Fruit fly (Drosophila melanogaster) whole organism, embryonic: ENCODE results near the gene Eig71Ec.

Experiments used
- Adf1 ChIP-seq: fragments of 200-800 bp; sonication (Bioruptor generic); IDR thresholded peaks from 2 replicates; pipeline ENCODE4 v1.3.6; 2022; ENCODE audit warnings: missing biosample characterization, missing genetic modification characterization
- Asciz ChIP-seq: fragments of 200-800 bp; sonication (Bioruptor generic); optimal IDR thresholded peaks from 2 replicates; lab custom pipeline; 2017; ENCODE audit warnings: missing biosample characterization, mild to moderate bottlenecking, missing genetic modification characterization, missing genetic modification reagents
- Atf-2 ChIP-seq: fragments of 200-800 bp; sonication (Bioruptor generic); optimal IDR thresholded peaks from 2 replicates; lab custom pipeline; 2016; ENCODE audit warnings: missing biosample characterization, missing genetic modification characterization
- Bgb ChIP-seq: fragments of 200-800 bp; sonication (Bioruptor generic); IDR thresholded peaks from 2 replicates; pipeline ENCODE4 v1.3.6; 2022; ENCODE audit warnings: missing biosample characterization, missing genetic modification characterization; ENCODE audit not compliant: partially characterized antibody
- CG10267 ChIP-seq: fragments of 200-800 bp; sonication (Bioruptor generic); optimal IDR thresholded peaks from 2 replicates; lab custom pipeline; 2018; ENCODE audit warnings: missing biosample characterization, mild to moderate bottlenecking, missing genetic modification characterization, moderate library complexity
- CG10462 ChIP-seq: fragments of 200-800 bp; sonication (Bioruptor generic); optimal IDR thresholded peaks from 2 replicates; lab custom pipeline; 2016; ENCODE audit warnings: missing biosample characterization, missing genetic modification characterization
- CG11093 ChIP-seq: fragments of 200-800 bp; sonication (Bioruptor generic); IDR thresholded peaks from 3 replicates; pipeline ENCODE4 v1.3.6; 2022; ENCODE audit warnings: missing biosample characterization, missing genetic modification characterization
- CG12219 ChIP-seq: fragments of 200-800 bp; sonication (Bioruptor generic); optimal IDR thresholded peaks from 3 replicates; lab custom pipeline; 2018; ENCODE audit warnings: missing biosample characterization, mild to moderate bottlenecking, missing genetic modification characterization
- CG13775 ChIP-seq: fragments of 200-800 bp; sonication (Bioruptor generic); optimal IDR thresholded peaks from 3 replicates; lab custom pipeline; 2017; ENCODE audit warnings: missing biosample characterization, mild to moderate bottlenecking, missing genetic modification characterization
- CG13894 ChIP-seq: fragments of 200-800 bp; sonication (Bioruptor generic); optimal IDR thresholded peaks from 3 replicates; lab custom pipeline; 2018; ENCODE audit warnings: missing biosample characterization, mild to moderate bottlenecking, missing genetic modification characterization, moderate library complexity
- CG15514 ChIP-seq: fragments of 200-800 bp; sonication (Bioruptor generic); optimal IDR thresholded peaks from 3 replicates; lab custom pipeline; 2017; ENCODE audit warnings: missing biosample characterization, missing genetic modification characterization, mild to moderate bottlenecking, moderate library complexity, missing genetic modification reagents
- CG15696 ChIP-seq: fragments of 200-800 bp; sonication (Bioruptor generic); optimal IDR thresholded peaks from 2 replicates; lab custom pipeline; 2019; ENCODE audit warnings: missing biosample characterization, mild to moderate bottlenecking, missing genetic modification characterization, moderate library complexity
- CG18476 ChIP-seq: fragments of 200-800 bp; sonication (Bioruptor generic); optimal IDR thresholded peaks from 2 replicates; lab custom pipeline; 2016; ENCODE audit warnings: missing biosample characterization, mild to moderate bottlenecking, missing genetic modification characterization
- CG18619 ChIP-seq: fragments of 200-800 bp; sonication (Bioruptor generic); optimal IDR thresholded peaks from 3 replicates; lab custom pipeline; 2017; ENCODE audit warnings: missing biosample characterization, mild to moderate bottlenecking, missing genetic modification characterization
- CG2678 ChIP-seq: fragments of 200-800 bp; sonication (Bioruptor generic); optimal IDR thresholded peaks from 3 replicates; lab custom pipeline; 2019; ENCODE audit warnings: missing biosample characterization, mild to moderate bottlenecking, missing genetic modification characterization, moderate library complexity
- CG34224 ChIP-seq: fragments of 200-800 bp; sonication (Bioruptor generic); IDR thresholded peaks from 3 replicates; pipeline ENCODE4 v1.3.6; 2022; ENCODE audit warnings: missing biosample characterization, missing genetic modification characterization; ENCODE audit not compliant: partially characterized antibody
- CG34376 ChIP-seq: fragments of 200-800 bp; sonication (Bioruptor generic); optimal IDR thresholded peaks from 2 replicates; lab custom pipeline; 2018; ENCODE audit warnings: missing biosample characterization, mild to moderate bottlenecking, missing genetic modification characterization
- CG3995 ChIP-seq: fragments of 200-800 bp; sonication (Bioruptor generic); optimal IDR thresholded peaks from 3 replicates; lab custom pipeline; 2016; ENCODE audit warnings: missing biosample characterization, missing genetic modification characterization
- CG5180 ChIP-seq: fragments of 200-800 bp; sonication (Bioruptor generic); optimal IDR thresholded peaks from 3 replicates; lab custom pipeline; 2017; ENCODE audit warnings: missing biosample characterization, missing genetic modification characterization, mild to moderate bottlenecking, moderate library complexity, missing genetic modification reagents
- CG6654 ChIP-seq: fragments of 200-800 bp; sonication (Bioruptor generic); optimal IDR thresholded peaks from 2 replicates; lab custom pipeline; 2017; ENCODE audit warnings: missing biosample characterization, mild to moderate bottlenecking, missing genetic modification characterization
- CG6689 ChIP-seq: fragments of 200-800 bp; sonication (Bioruptor generic); IDR thresholded peaks from 2 replicates; pipeline ENCODE4 v1.3.6; 2022; ENCODE audit warnings: missing biosample characterization, missing genetic modification characterization
- CG6854 ChIP-seq: fragments of 200-800 bp; sonication (Bioruptor generic); optimal IDR thresholded peaks from 3 replicates; lab custom pipeline; 2017; ENCODE audit warnings: missing biosample characterization, mild to moderate bottlenecking, missing genetic modification characterization
- CG9817 ChIP-seq: fragments of 200-800 bp; sonication (Bioruptor generic); optimal IDR thresholded peaks from 2 replicates; lab custom pipeline; 2018; ENCODE audit warnings: missing biosample characterization, mild to moderate bottlenecking, missing genetic modification characterization, moderate library complexity
- Fer2 ChIP-seq: fragments of 200-800 bp; sonication (Bioruptor generic); optimal IDR thresholded peaks from 2 replicates; lab custom pipeline; 2018; ENCODE audit warnings: missing biosample characterization, mild to moderate bottlenecking, missing genetic modification characterization, moderate library complexity
- Fer3 ChIP-seq: fragments of 200-800 bp; sonication (Bioruptor generic); optimal IDR thresholded peaks from 2 replicates; lab custom pipeline; 2018; ENCODE audit warnings: missing biosample characterization, mild to moderate bottlenecking, missing genetic modification characterization, moderate library complexity
- Gsc ChIP-seq: fragments of 200-800 bp; sonication (Bioruptor generic); IDR thresholded peaks from 2 replicates; pipeline ENCODE4 v1.3.6; 2022; ENCODE audit warnings: missing biosample characterization, missing genetic modification characterization
- HLH3B ChIP-seq: fragments of 200-800 bp; sonication (Bioruptor generic); IDR thresholded peaks from 2 replicates; pipeline ENCODE4 v1.3.6; 2022; ENCODE audit warnings: missing biosample characterization, missing genetic modification characterization
- HLH54F ChIP-seq: fragments of 200-800 bp; sonication (Bioruptor generic); optimal IDR thresholded peaks from 3 replicates; lab custom pipeline; 2016; ENCODE audit warnings: missing biosample characterization, missing genetic modification characterization
- HLHmδ ChIP-seq: fragments of 200-800 bp; sonication (Bioruptor generic); optimal IDR thresholded peaks from 2 replicates; lab custom pipeline; 2018; ENCODE audit warnings: missing biosample characterization, mild to moderate bottlenecking, missing genetic modification characterization, moderate library complexity
- Med ChIP-seq: fragments of 200-800 bp; sonication (Bioruptor generic); peaks from one replicate; lab custom pipeline; 2016; ENCODE audit warnings: missing biosample characterization, missing genetic modification characterization, mild to moderate bottlenecking, inconsistent platforms, moderate library complexity
- Meics ChIP-seq: fragments of 200-800 bp; sonication (Bioruptor generic); optimal IDR thresholded peaks from 2 replicates; lab custom pipeline; 2017; ENCODE audit warnings: missing biosample characterization, mild to moderate bottlenecking, missing genetic modification characterization
- NC2β ChIP-seq: fragments of 200-800 bp; sonication (Bioruptor generic); optimal IDR thresholded peaks from 2 replicates; lab custom pipeline; 2016; ENCODE audit warnings: missing biosample characterization, missing genetic modification characterization
- Scr ChIP-seq: fragments of 200-800 bp; sonication (Bioruptor generic); IDR thresholded peaks from 2 replicates; pipeline ENCODE4 v1.3.6; 2022; ENCODE audit warnings: missing biosample characterization, missing genetic modification characterization; ENCODE audit not compliant: partially characterized antibody
- Side ChIP-seq: fragments of 200-800 bp; sonication (Bioruptor generic); optimal IDR thresholded peaks from 2 replicates; lab custom pipeline; 2016; ENCODE audit warnings: missing biosample characterization, missing genetic modification characterization
- Sox102F ChIP-seq: fragments of 200-800 bp; sonication (Bioruptor generic); optimal IDR thresholded peaks from 2 replicates; lab custom pipeline; 2018; ENCODE audit warnings: missing biosample characterization, mild to moderate bottlenecking, missing genetic modification characterization, moderate library complexity
- ato ChIP-seq: fragments of 200-800 bp; sonication (Bioruptor generic); IDR thresholded peaks from 2 replicates; pipeline ENCODE4 v1.3.6; 2022; ENCODE audit warnings: missing biosample characterization, missing genetic modification characterization; ENCODE audit not compliant: partially characterized antibody
- corto ChIP-seq: fragments of 200-800 bp; sonication (Bioruptor generic); optimal IDR thresholded peaks from 2 replicates; lab custom pipeline; 2016; ENCODE audit warnings: missing biosample characterization, mild to moderate bottlenecking, missing genetic modification characterization, moderate library complexity
- dimm ChIP-seq: fragments of 200-800 bp; sonication (Bioruptor generic); IDR thresholded peaks from 2 replicates; pipeline ENCODE4 v1.3.6; 2022; ENCODE audit warnings: missing biosample characterization, missing genetic modification characterization
- gfzf ChIP-seq: fragments of 200-800 bp; sonication (Bioruptor generic); optimal IDR thresholded peaks from 2 replicates; lab custom pipeline; 2016; ENCODE audit warnings: missing biosample characterization, mild to moderate bottlenecking, missing genetic modification characterization, moderate library complexity
- gsb-n ChIP-seq: fragments of 200-800 bp; sonication (Bioruptor generic); optimal IDR thresholded peaks from 3 replicates; lab custom pipeline; 2018; ENCODE audit warnings: missing biosample characterization, mild to moderate bottlenecking, missing genetic modification characterization
- knrl ChIP-seq: fragments of 200-800 bp; sonication (Bioruptor generic); IDR thresholded peaks from 3 replicates; pipeline ENCODE4 v1.3.6; 2022; ENCODE audit warnings: missing biosample characterization, missing genetic modification characterization; ENCODE audit not compliant: partially characterized antibody
- nmo ChIP-seq: fragments of 200-800 bp; sonication (Bioruptor generic); optimal IDR thresholded peaks from 2 replicates; lab custom pipeline; 2018; ENCODE audit warnings: missing biosample characterization, mild to moderate bottlenecking, missing genetic modification characterization, moderate library complexity
- otp ChIP-seq: fragments of 200-800 bp; sonication (Bioruptor generic); IDR thresholded peaks from 3 replicates; pipeline ENCODE4, ENCODE4 v1.3.6; 2022; ENCODE audit warnings: missing biosample characterization, missing genetic modification characterization
- repo ChIP-seq: fragments of 200-800 bp; sonication (Bioruptor generic); optimal IDR thresholded peaks from 2 replicates; lab custom pipeline; 2016; ENCODE audit warnings: missing biosample characterization, missing genetic modification characterization
- sens ChIP-seq: fragments of 200-800 bp; sonication (Bioruptor generic); peaks from one replicate; lab custom pipeline; 2016; ENCODE audit warnings: missing biosample characterization, missing genetic modification characterization
- so ChIP-seq: fragments of 200-800 bp; sonication (Bioruptor generic); IDR thresholded peaks from 3 replicates; pipeline ENCODE4 v1.3.6; 2022; ENCODE audit warnings: missing biosample characterization, missing genetic modification characterization
- tgo ChIP-seq: fragments of 200-800 bp; sonication (Bioruptor generic); IDR thresholded peaks from 3 replicates; pipeline ENCODE4 v1.3.6; 2022; ENCODE audit warnings: missing biosample characterization, missing genetic modification characterization
- tin ChIP-seq: fragments of 200-800 bp; sonication (Bioruptor generic); optimal IDR thresholded peaks from 3 replicates; lab custom pipeline; 2016; ENCODE audit warnings: missing biosample characterization, missing genetic modification characterization
- wek ChIP-seq: fragments of 200-800 bp; sonication (Bioruptor generic); optimal IDR thresholded peaks from 3 replicates; lab custom pipeline; 2018; ENCODE audit warnings: missing biosample characterization, mild to moderate bottlenecking, missing genetic modification characterization, moderate library complexity

Eig71Ec gene

dm6 chr3L:15632653-15633052, 19.4 kb downstream of the Eig71Ec start (continued):
- TF ChIP-seq NC2β (no peak), Scr (GFP tag; lab: Robert Waterston, UW) (no peak), nmo (GFP tag; lab: Kevin White, UChicago) (no peak), Asciz (GFP tag; lab: Kevin White, UChicago) (no peak), CG34376 (peak; percentile 6), CG15696 (tag; lab: Kevin White, UChicago) (no peak), CG11093 (no peak), ato (GFP tag; lab: Robert Waterston, UW) (no peak), CG6689 (GFP tag; lab: Robert Waterston, UW) (no peak), CG6654 (GFP tag; lab: Kevin White, UChicago) (no peak), so (GFP tag; lab: Robert Waterston, UW) (no peak), Med (peak; percentile 71), CG9817 (no peak), CG2678 (tag; lab: Kevin White, UChicago) (peak; percentile 52), CG34224 (GFP tag; lab: Robert Waterston, UW) (no peak), Fer2 (no peak), repo (GFP tag; lab: Kevin White, UChicago) (no peak), CG13894 (tag; lab: Kevin White, UChicago) (no peak), tin (no peak), CG12219 (GFP tag; lab: Kevin White, UChicago) (no peak), Atf-2 (no peak), Sox102F (GFP tag; lab: Kevin White, UChicago) (no peak), corto (no peak), CG10267 (no peak), Side (GFP tag; lab: Kevin White, UChicago) (no peak), otp (GFP tag; lab: Robert Waterston, UW) (0 out of 3 replicates have a peak, but pooled peaks have one; percentile 13), CG18476 (GFP tag; lab: Kevin White, UChicago) (no peak), HLH3B (no peak), Fer3 (tag; lab: Kevin White, UChicago) (no peak), gfzf (GFP tag; lab: Kevin White, UChicago) (no peak), HLHmδ (no peak), Gsc (GFP tag; lab: Robert Waterston, UW) (no peak), CG13775 (no peak), sens (GFP tag; lab: Kevin White, UChicago) (peak; percentile 65), dimm (GFP tag; lab: Robert Waterston, UW) (no peak), tgo (no peak), gsb-n (tag; lab: Kevin White, UChicago) (no peak), CG5180 (GFP tag; lab: Kevin White, UChicago) (peak; percentile 10), CG10462 (no peak), knrl (GFP tag; lab: Robert Waterston, UW) (no peak), CG18619 (no peak), CG6854 (GFP tag; lab: Kevin White, UChicago) (peak; percentile 2), Adf1 (GFP tag; lab: Robert Waterston, UW) (no peak), Meics (GFP tag; lab: Kevin White, UChicago) (no peak), CG15514 (peak; percentile 4), wek (peak; percentile 24), HLH54F (GFP tag; lab: Kevin White, UChicago) (no peak), CG3995 (GFP tag; lab: Kevin White, UChicago) (no peak), Bgb (no peak)
